Fruit fly (Drosophila melanogaster) whole organism, pupa: ENCODE results near the gene Ctr1B.

Experiments used
- CG10348 ChIP-seq: fragments of 200-800 bp; sonication (Bioruptor generic); IDR thresholded peaks from 2 replicates; pipeline ENCODE4 v1.3.6; 2022; ENCODE audit warnings: missing biosample characterization, missing genetic modification characterization
- CG12605 ChIP-seq: fragments of 200-800 bp; sonication (Bioruptor generic); IDR thresholded peaks from 2 replicates; pipeline ENCODE4 v1.3.6; 2022; ENCODE audit warnings: missing biosample characterization, missing genetic modification characterization
- CG13204 ChIP-seq: fragments of 200-800 bp; sonication (Bioruptor generic); optimal IDR thresholded peaks from 2 replicates; lab custom pipeline; 2018; ENCODE audit warnings: missing biosample characterization, mild to moderate bottlenecking, missing genetic modification characterization, moderate library complexity
- CG14655 ChIP-seq: fragments of 200-800 bp; sonication (Bioruptor generic); optimal IDR thresholded peaks from 3 replicates; lab custom pipeline; 2017; ENCODE audit warnings: mild to moderate bottlenecking, missing biosample characterization, missing genetic modification reagents, missing genetic modification characterization
- CG15710 ChIP-seq: fragments of 200-800 bp; sonication (Bioruptor generic); optimal IDR thresholded peaks from 2 replicates; lab custom pipeline; 2018; ENCODE audit warnings: missing biosample characterization, mild to moderate bottlenecking, missing genetic modification characterization, moderate library complexity
- CG17806 ChIP-seq: fragments of 200-800 bp; sonication (Bioruptor generic); optimal IDR thresholded peaks from 2 replicates; lab custom pipeline; 2018; ENCODE audit warnings: missing biosample characterization, mild to moderate bottlenecking, missing genetic modification characterization, moderate library complexity
- CG32121 ChIP-seq: fragments of 200-800 bp; sonication (Bioruptor generic); IDR thresholded peaks from 2 replicates; pipeline ENCODE4 v1.3.6; 2022; ENCODE audit warnings: missing biosample characterization, missing genetic modification characterization
- CG34367 ChIP-seq: fragments of 200-800 bp; sonication (Bioruptor generic); optimal IDR thresholded peaks from 2 replicates; lab custom pipeline; 2018; ENCODE audit warnings: missing biosample characterization, mild to moderate bottlenecking, missing genetic modification characterization
- CG4496 ChIP-seq: fragments of 200-800 bp; sonication (Bioruptor generic); IDR thresholded peaks from 3 replicates; pipeline ENCODE4 v1.3.6; 2022; ENCODE audit warnings: missing biosample characterization, missing genetic modification characterization
- CG8159 ChIP-seq: fragments of 200-800 bp; sonication (Bioruptor generic); optimal IDR thresholded peaks from 3 replicates; lab custom pipeline; 2018; ENCODE audit warnings: missing biosample characterization, mild to moderate bottlenecking, missing genetic modification characterization, moderate library complexity
- CG8301 ChIP-seq: fragments of 200-800 bp; sonication (Bioruptor generic); optimal IDR thresholded peaks from 2 replicates; lab custom pipeline; 2018; ENCODE audit warnings: missing biosample characterization, mild to moderate bottlenecking, missing genetic modification characterization
- CG9948 ChIP-seq: fragments of 200-800 bp; sonication (Bioruptor generic); optimal IDR thresholded peaks from 2 replicates; lab custom pipeline; 2018; ENCODE audit warnings: missing biosample characterization, mild to moderate bottlenecking, missing genetic modification characterization, moderate library complexity
- D1 ChIP-seq: fragments of 200-800 bp; sonication (Bioruptor generic); optimal IDR thresholded peaks from 2 replicates; lab custom pipeline; 2018; ENCODE audit warnings: missing biosample characterization, mild to moderate bottlenecking, missing genetic modification characterization, moderate library complexity
- EcR ChIP-seq: fragments of 200-800 bp; sonication (Bioruptor generic); optimal IDR thresholded peaks from 3 replicates; lab custom pipeline; 2019; ENCODE audit warnings: missing biosample characterization, missing genetic modification characterization, mild to moderate bottlenecking, moderate library complexity, missing genetic modification reagents
- Ets98B ChIP-seq: fragments of 200-800 bp; sonication (Bioruptor generic); IDR thresholded peaks from 2 replicates; pipeline ENCODE4 v1.3.6; 2022; ENCODE audit warnings: missing biosample characterization, missing genetic modification characterization
- Pif1A ChIP-seq: fragments of 200-800 bp; sonication (Bioruptor generic); optimal IDR thresholded peaks from 3 replicates; lab custom pipeline; 2016; ENCODE audit warnings: missing biosample characterization, missing genetic modification characterization
- Pif1B ChIP-seq: fragments of 200-800 bp; sonication (Bioruptor generic); optimal IDR thresholded peaks from 3 replicates; lab custom pipeline; 2016; ENCODE audit warnings: missing biosample characterization, missing genetic modification characterization
- Snoo ChIP-seq: fragments of 200-800 bp; sonication (Bioruptor generic); optimal IDR thresholded peaks from 3 replicates; lab custom pipeline; 2017; ENCODE audit warnings: missing biosample characterization, mild to moderate bottlenecking, missing genetic modification characterization, inconsistent platforms
- fd96Ca ChIP-seq: fragments of 200-800 bp; sonication (Bioruptor generic); IDR thresholded peaks from 3 replicates; pipeline ENCODE4 v1.3.6; 2022; ENCODE audit warnings: missing biosample characterization, missing genetic modification characterization
- gl ChIP-seq: fragments of 200-800 bp; sonication (Bioruptor generic); optimal IDR thresholded peaks from 2 replicates; lab custom pipeline; 2018; ENCODE audit warnings: missing biosample characterization, mild to moderate bottlenecking, missing genetic modification characterization
- rn ChIP-seq: fragments of 200-800 bp; sonication (Bioruptor generic); IDR thresholded peaks from 2 replicates; pipeline ENCODE4 v1.3.6; 2022; ENCODE audit warnings: missing biosample characterization, missing genetic modification characterization

Gene Ctr1B

DNA sequence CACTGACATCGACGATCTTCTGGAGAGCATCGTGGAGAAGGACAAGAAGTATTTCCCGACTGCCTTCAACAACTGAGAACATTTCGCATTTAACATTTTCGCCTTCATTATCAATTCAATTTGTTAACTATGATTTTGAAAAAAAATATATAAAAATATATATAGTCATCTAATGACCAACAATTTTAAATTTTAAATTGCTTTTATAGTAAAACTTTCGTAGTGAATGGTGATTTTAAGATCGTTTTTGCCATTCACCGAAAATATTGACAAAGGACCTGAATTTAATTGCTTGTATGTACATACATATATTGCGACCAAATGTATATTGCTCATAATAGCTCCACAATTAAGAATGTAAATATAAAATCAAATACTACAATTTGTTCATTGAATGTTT lies 29.9 kb downstream of the Ctr1B start, which contains the start of gene CG7352:
CG7352 (plus strand) TSS at position 301 of the 400 bp plus-strand sequence.
- TF ChIP-seq rn = no peak
- TF ChIP-seq CG10348 (GFP tag; lab: Robert Waterston, UW) = no peak
- TF ChIP-seq CG4496 (GFP tag; lab: Robert Waterston, UW) = no peak
- no peak for TF ChIP-seq EcR (GFP tag; lab: Kevin White, UChicago)
- TF ChIP-seq fd96Ca = no peak
- TF ChIP-seq CG8301 = no peak
- TF ChIP-seq CG8159 (tag; lab: Kevin White, UChicago) = no peak
- TF ChIP-seq CG32121 = no peak
- TF ChIP-seq CG15710 = no peak
- no peak for TF ChIP-seq CG17806
- TF ChIP-seq CG14655 (GFP tag; lab: Kevin White, UChicago) = no peak
- TF ChIP-seq Pif1B (GFP tag; lab: Kevin White, UChicago) = no peak
- no peak for TF ChIP-seq CG13204
- no peak for TF ChIP-seq CG34367 (tag; lab: Kevin White, UChicago)
- no peak for TF ChIP-seq Ets98B
- no peak for TF ChIP-seq Snoo
- TF ChIP-seq CG9948 (tag; lab: Kevin White, UChicago) = no peak
- TF ChIP-seq, all 21 proteins: peak for 0

- TF ChIP-seq Ets98B = no peak
- no peak for TF ChIP-seq Snoo
- TF ChIP-seq CG34367 (tag; lab: Kevin White, UChicago) = no peak
- TF ChIP-seq CG9948 (tag; lab: Kevin White, UChicago) = no peak
- no peak for TF ChIP-seq CG12605
Observed at dm6 chr3R:8347835-8348234, 30.4 kb downstream of the Ctr1B start.

- no peak for TF ChIP-seq Ets98B
- TF ChIP-seq CG34367 (tag; lab: Kevin White, UChicago) = no peak
- TF ChIP-seq rn = no peak
- no peak for TF ChIP-seq CG15710
- no peak for TF ChIP-seq CG4496 (GFP tag; lab: Robert Waterston, UW)
- TF ChIP-seq CG10348 (GFP tag; lab: Robert Waterston, UW) = no peak
Observed at dm6 chr3R:8349106-8349448, 31.7 kb downstream of the Ctr1B start.

DNA sequence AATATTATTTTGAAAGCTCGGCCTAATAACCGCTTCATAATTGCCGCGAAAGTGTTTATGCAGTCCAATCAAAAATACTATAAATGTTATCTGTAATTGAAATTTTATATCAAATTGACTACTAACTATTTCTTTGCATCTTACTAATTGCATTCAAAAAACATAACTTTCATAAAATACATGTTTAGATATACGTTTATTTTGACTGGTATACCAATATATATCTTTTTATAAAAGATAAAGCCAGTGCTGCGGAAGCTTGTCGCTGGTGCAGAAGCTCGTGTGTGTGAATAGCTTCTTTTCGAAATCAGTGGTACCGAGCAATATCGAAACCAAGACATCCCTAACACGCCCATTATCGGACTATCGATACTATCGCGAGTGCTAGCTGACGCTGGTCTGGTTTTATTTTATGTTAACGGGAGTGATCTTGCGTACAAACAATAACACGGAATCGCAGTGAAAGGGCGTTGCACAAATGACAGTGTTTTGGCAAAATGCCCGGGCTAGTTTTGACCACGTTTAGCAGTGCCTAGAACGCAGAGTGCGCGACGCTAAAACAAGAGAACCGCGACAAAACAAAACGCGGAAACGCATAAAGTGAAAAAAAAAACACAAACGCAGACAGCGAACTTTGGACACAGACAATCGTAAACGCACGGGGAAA lies 32.2 kb downstream of the Ctr1B start, which contains the start of gene Atg13:
Atg13 (plus strand) TSS at position 367 of the 667 bp plus-strand sequence.
- peak; percentile 2 for TF ChIP-seq CG9948 (tag; lab: Kevin White, UChicago)
- TF ChIP-seq Pif1B (GFP tag; lab: Kevin White, UChicago) = no peak
- peak; percentile 79 for TF ChIP-seq CG32121
- TF ChIP-seq EcR (GFP tag; lab: Kevin White, UChicago) = peak; percentile 30
- no peak for TF ChIP-seq rn
- peak; percentile 87 for TF ChIP-seq CG12605
- TF ChIP-seq CG13204 = no peak
- TF ChIP-seq Snoo = peak; percentile 50
- TF ChIP-seq Ets98B = peak; percentile 71
- TF ChIP-seq CG17806 = peak; percentile 45
- peak; percentile 63 for TF ChIP-seq CG8159 (tag; lab: Kevin White, UChicago)
- peak; percentile 66; the same call in 2 of the 3 replicates for TF ChIP-seq fd96Ca
- TF ChIP-seq CG4496 (GFP tag; lab: Robert Waterston, UW) = peak; percentile 84
- TF ChIP-seq CG34367 (tag; lab: Kevin White, UChicago) = peak; percentile 71
- no peak for TF ChIP-seq D1
- no peak for TF ChIP-seq CG14655 (GFP tag; lab: Kevin White, UChicago)
- peak; percentile 42 for TF ChIP-seq CG15710
- TF ChIP-seq Pif1A (GFP tag; lab: Kevin White, UChicago) = no peak
- TF ChIP-seq gl (tag; lab: Kevin White, UChicago) = peak; percentile 94
- TF ChIP-seq CG8301 = peak; percentile 83
- no peak for TF ChIP-seq CG10348 (GFP tag; lab: Robert Waterston, UW)

DNA sequence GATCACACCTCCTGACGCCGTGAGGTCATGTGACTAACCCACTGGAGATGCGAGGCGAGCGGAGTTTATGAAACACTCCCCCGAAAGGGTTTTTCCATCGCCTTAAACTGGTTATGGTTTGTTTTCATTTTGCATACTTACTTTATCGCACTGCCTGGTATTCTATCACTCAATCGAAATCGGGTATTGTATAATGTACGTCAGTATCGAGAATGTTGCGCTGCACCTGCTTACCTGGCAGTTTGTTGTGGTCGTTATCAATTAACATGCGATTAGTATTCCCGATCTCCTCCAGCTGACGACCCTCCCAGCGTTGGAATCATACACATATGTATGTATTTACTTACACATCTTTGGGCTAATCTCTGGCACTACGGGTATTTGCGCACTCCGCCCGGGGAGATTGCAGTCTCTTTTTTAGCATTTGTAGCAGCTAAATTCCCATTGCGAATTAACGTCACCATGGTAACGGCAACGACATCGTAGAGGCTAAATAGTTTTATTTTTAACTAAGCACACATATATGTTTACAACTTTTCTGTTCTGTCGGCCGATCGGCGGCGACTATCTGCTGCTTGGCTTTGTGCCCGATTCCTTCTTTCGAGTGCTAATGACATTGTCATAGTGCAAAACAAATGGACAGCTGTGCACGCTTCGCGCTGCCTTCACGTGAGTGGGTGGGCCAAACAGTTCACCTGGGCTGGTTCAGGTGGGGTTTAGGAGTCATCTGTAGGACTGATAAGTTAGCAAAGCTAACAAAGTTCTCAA lies 35.7 kb downstream of the Ctr1B start:
- TF ChIP-seq CG14655 (GFP tag; lab: Kevin White, UChicago) (no peak), CG13204 (no peak), CG34367 (tag; lab: Kevin White, UChicago) (no peak), CG32121 (no peak; the same call in 1 of the 2 replicates), CG17806 (no peak), Ets98B (no peak), rn (no peak), EcR (GFP tag; lab: Kevin White, UChicago) (no peak), Pif1B (GFP tag; lab: Kevin White, UChicago) (no peak), CG15710 (no peak)

- TF ChIP-seq Pif1A (GFP tag; lab: Kevin White, UChicago) (no peak), CG13204 (no peak), CG14655 (GFP tag; lab: Kevin White, UChicago) (no peak), Pif1B (GFP tag; lab: Kevin White, UChicago) (no peak), fd96Ca (no peak)
Observed at dm6 chr3R:8353994-8354393, 36.6 kb downstream of the Ctr1B start.

DNA sequence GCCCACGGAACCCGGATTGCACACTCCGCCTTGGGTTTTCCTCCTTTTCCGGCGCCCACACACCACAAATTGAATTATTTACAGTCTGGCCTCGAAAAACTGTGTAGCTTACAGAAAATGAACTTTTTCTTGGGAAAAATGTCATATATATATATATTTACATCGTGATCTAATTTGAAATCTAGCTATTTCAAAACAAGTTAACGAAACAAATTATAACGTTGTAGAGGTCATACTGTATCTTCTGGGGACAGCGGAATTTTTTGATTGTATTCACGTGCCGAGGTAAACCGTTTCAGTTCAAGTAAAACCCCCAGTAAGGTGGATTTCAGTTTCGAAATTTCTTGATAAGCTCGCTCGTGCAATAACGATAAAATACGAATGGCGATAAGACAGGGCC lies 37.0 kb downstream of the Ctr1B start:
- TF ChIP-seq CG17806 = peak; percentile 3
- no peak for TF ChIP-seq CG9948 (tag; lab: Kevin White, UChicago)
- peak; percentile 9 for TF ChIP-seq Pif1A (GFP tag; lab: Kevin White, UChicago)
- TF ChIP-seq CG12605 = peak; percentile 82
- TF ChIP-seq CG4496 (GFP tag; lab: Robert Waterston, UW) = peak; percentile 72; the same call in 2 of the 3 replicates
- peak; percentile 51 for TF ChIP-seq Snoo
- no peak for TF ChIP-seq CG8159 (tag; lab: Kevin White, UChicago)
- TF ChIP-seq CG10348 (GFP tag; lab: Robert Waterston, UW) = no peak
- no peak for TF ChIP-seq CG8301
- no peak for TF ChIP-seq gl (tag; lab: Kevin White, UChicago)
- TF ChIP-seq CG13204 = no peak
- TF ChIP-seq rn = no peak
- peak; percentile 66 for TF ChIP-seq Ets98B
- TF ChIP-seq CG32121 = peak; percentile 74
